Worm (Caenorhabditis elegans) whole organism, late embryonic: ENCODE results near the gene srh-234.

Experiments
- hlh-30 ChIP-seq: sonication (generic microtip); optimal IDR thresholded peaks from 2 replicates; lab custom pipeline; 2017; ENCODE audit warnings: antibody characterized with exemption, missing genetic modification characterization, missing compliant biosample characterization; ENCODE audit not compliant: insufficient read depth
- syd-9 ChIP-seq: sonication (generic microtip); optimal IDR thresholded peaks from 2 replicates; lab custom pipeline; 2016; ENCODE audit warnings: mild to moderate bottlenecking, missing genetic modification characterization, moderate library complexity, missing compliant biosample characterization

DNA sequence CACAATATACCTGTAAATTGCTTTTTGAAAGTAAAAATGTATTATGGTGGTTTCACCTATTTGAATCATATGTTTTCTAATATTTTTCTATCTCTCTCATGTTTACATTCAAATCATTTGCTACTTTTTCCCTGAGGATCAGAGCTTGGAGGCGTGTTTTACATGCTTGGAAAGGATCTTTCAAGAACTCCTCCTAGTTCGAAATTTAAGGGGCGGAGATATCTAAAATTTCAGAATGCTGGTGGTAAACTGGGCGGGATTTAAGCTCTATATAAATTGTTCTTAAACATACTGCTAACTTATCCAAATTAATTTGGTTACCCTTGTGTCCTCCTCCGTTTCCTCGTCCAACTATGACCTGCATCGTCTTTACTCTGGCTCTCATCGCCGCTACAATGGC is 16.3 kb upstream of the srh-234 start, which contains the start of gene C12D5.5:
- no peak for TF ChIP-seq hlh-30 (tag; lab: Kevin White, UChicago)
- no peak for TF ChIP-seq syd-9 (tag; lab: Kevin White, UChicago)
